Fruit fly (Drosophila melanogaster): ENCODE measurements around the gene CG5758.

DNA sequence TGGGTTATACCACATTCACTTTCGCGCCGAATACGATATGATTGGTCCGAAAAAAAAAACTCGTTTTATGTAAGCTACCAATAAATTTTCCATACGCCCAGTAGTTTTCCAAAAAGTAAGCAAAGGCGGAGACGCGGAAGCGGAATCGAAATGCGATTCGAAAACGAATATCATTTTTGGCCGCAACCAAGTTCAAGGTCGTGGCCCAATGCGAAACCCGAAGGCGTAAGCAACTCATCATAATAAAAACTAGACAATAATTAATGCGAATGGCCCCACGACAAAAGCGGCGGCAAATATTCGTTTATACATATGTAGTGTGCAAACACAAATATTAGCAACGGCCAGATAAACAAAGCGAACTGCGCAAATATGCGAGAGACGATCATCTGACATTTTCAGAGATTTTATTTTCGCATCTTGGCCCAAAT lies 16.6 kb downstream of the CG5758 start:
- TF ChIP-seq fd96Ca (GFP tag; IDR thresholded peaks at IDR 0.05), result no peak
- TF ChIP-seq CG8159 (tag; optimal IDR thresholded peaks at IDR 0.05), result no peak
- no peak for TF ChIP-seq CG14655 (GFP tag; optimal IDR thresholded peaks at IDR 0.05)
- no peak for TF ChIP-seq Pif1B (GFP tag; optimal IDR thresholded peaks at IDR 0.05)
- no peak for TF ChIP-seq CG32121 (GFP tag; IDR thresholded peaks at IDR 0.05)
- TF ChIP-seq EcR (GFP tag; optimal IDR thresholded peaks at IDR 0.05), result no peak
- no peak for TF ChIP-seq gl (tag; optimal IDR thresholded peaks at IDR 0.05)
- TF ChIP-seq CG8301 (tag; optimal IDR thresholded peaks at IDR 0.05), result no peak
- TF ChIP-seq Snoo (tag; optimal IDR thresholded peaks at IDR 0.05), result no peak
- TF ChIP-seq CG10348 (GFP tag; IDR thresholded peaks at IDR 0.05), result no peak
- TF ChIP-seq rn (GFP tag; IDR thresholded peaks at IDR 0.05), result no peak
- TF ChIP-seq CG12605 (GFP tag; IDR thresholded peaks at IDR 0.05), result no peak
- no peak for TF ChIP-seq CG9948 (tag; optimal IDR thresholded peaks at IDR 0.05)
- no peak for TF ChIP-seq Ets98B (GFP tag; IDR thresholded peaks at IDR 0.05)

All from whole organism, pupa.